Fruit fly (Drosophila melanogaster) whole organism: ENCODE measurements around the gene Syx17.

Source experiments
- CG8478 ChIP-seq: fragments of >200 bp; optimal IDR thresholded peaks from 2 replicates; lab custom pipeline; 2018; ENCODE audit warnings: inconsistent platforms
- Dll ChIP-seq: fragments of >200 bp; optimal IDR thresholded peaks from 2 replicates; lab custom pipeline; 2017
- EcR ChIP-seq, 2 experiments: fragments of >200 bp; optimal IDR thresholded peaks; 2 replicates each; lab custom pipeline; 2017; ENCODE audit warnings: missing biosample characterization in 2 of 2, missing genetic modification characterization in 2 of 2, missing genetic modification reagents in 2 of 2
- pan ChIP-seq: fragments of >200 bp; optimal IDR thresholded peaks from 2 replicates; lab custom pipeline; 2017
- psq ChIP-seq: fragments of >200 bp; optimal IDR thresholded peaks from 2 replicates; lab custom pipeline; 2017
- usp ChIP-seq: fragments of >200 bp; optimal IDR thresholded peaks from 2 replicates; lab custom pipeline; 2017; ENCODE audit warnings: missing biosample characterization, missing genetic modification characterization, mixed read lengths

Syx17 gene

dm6 chr3L:4406653-4407257 is 3.5 kb downstream of the Syx17 start, which contains the start of gene TP53INP:
TSS of gene TP53INP (plus strand) at chr3L:4406943.
- no peak for TF ChIP-seq CG8478
- TF ChIP-seq pan (lab: Kevin White, UChicago) = no peak
- TF ChIP-seq usp (GFP tag; lab: Kevin White, UChicago) = no peak
- no peak for TF ChIP-seq Dll (lab: Kevin White, UChicago)
- TF ChIP-seq EcR (GFP tag; optimal IDR thresholded peaks at IDR 0.05; lab: Kevin White, UChicago) = no peak
- no peak for TF ChIP-seq psq (lab: Kevin White, UChicago)

dm6 chr3L:4407743-4408142 is 4.5 kb downstream of the Syx17 start:
- no peak for TF ChIP-seq psq (lab: Kevin White, UChicago)
- no peak for TF ChIP-seq Dll (lab: Kevin White, UChicago)
- no peak for TF ChIP-seq CG8478
- TF ChIP-seq EcR (GFP tag; optimal IDR thresholded peaks at IDR 0.05; lab: Kevin White, UChicago) = no peak
- no peak for TF ChIP-seq pan (lab: Kevin White, UChicago)
- TF ChIP-seq usp (GFP tag; lab: Kevin White, UChicago) = no peak

DNA sequence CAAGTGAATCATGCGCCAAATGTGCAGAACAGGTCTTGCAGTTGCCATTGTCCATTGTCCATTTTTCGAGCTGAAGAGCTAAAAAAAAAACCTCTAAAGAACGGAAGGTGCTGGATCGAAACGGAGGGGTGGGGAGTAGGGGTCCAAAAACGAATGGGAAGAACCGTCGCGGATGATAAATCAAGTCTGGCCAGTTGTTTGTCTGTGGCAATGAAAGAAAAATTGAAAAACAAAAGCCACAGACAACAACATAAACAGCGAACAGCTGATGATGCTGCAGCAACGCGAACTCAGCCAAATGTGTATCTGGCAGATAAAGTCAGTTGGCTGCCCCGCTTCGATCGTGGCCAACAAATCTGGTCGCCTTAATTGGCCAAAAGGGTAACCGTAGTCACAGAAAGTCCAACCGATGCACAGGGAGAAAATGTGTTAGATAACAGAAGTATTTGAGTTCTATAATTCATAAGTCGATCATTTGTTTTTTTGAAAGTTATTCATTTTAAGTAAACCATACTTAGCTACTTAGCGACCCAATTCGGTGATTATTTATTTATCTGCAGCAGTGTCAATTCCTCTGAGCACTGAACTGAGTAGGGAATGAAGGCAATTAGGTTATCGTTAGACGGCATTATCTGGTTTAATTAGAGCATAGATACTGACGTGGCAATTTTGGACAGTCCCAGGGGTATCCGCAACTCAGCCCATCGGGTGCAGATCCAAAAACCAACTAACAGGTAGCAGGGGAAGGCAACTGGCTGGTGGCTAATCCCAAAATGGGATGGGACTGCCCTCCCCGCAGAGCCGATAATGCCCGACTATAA is 5.2 kb downstream of the Syx17 start:
- no peak for TF ChIP-seq Dll (lab: Kevin White, UChicago)
- no peak for TF ChIP-seq CG8478
- TF ChIP-seq pan (lab: Kevin White, UChicago) = no peak
- no peak for TF ChIP-seq EcR (GFP tag; optimal IDR thresholded peaks at IDR 0.05; lab: Kevin White, UChicago)
- TF ChIP-seq usp (GFP tag; lab: Kevin White, UChicago) = no peak
- TF ChIP-seq psq (lab: Kevin White, UChicago) = no peak

dm6 chr3L:4409134-4409897 is 6.0 kb downstream of the Syx17 start:
- no peak for TF ChIP-seq CG8478
- TF ChIP-seq usp (GFP tag; lab: Kevin White, UChicago) = no peak
- no peak for TF ChIP-seq EcR (GFP tag; optimal IDR thresholded peaks at IDR 0.05; lab: Kevin White, UChicago)
- no peak for TF ChIP-seq pan (lab: Kevin White, UChicago)
- TF ChIP-seq psq (lab: Kevin White, UChicago) = no peak
- no peak for TF ChIP-seq Dll (lab: Kevin White, UChicago)

- TF ChIP-seq psq (lab: Kevin White, UChicago) = no peak
- no peak for TF ChIP-seq CG8478
- no peak for TF ChIP-seq Dll (lab: Kevin White, UChicago)
- TF ChIP-seq usp (GFP tag; lab: Kevin White, UChicago) = no peak
- TF ChIP-seq EcR (GFP tag; optimal IDR thresholded peaks at IDR 0.05; lab: Kevin White, UChicago) = no peak
- TF ChIP-seq pan (lab: Kevin White, UChicago) = no peak
These were observed 6.8 kb downstream of the Syx17 start for dm6 chr3L:4409898-4410629.

dm6 chr3L:4411025-4411873 is 8.0 kb downstream of the Syx17 start:
- TF ChIP-seq psq (lab: Kevin White, UChicago) = no peak
- TF ChIP-seq pan (lab: Kevin White, UChicago) = no peak
- no peak for TF ChIP-seq Dll (lab: Kevin White, UChicago)
- TF ChIP-seq EcR (GFP tag; optimal IDR thresholded peaks at IDR 0.05; lab: Kevin White, UChicago) = no peak
- no peak for TF ChIP-seq usp (GFP tag; lab: Kevin White, UChicago)
- no peak for TF ChIP-seq CG8478

DNA sequence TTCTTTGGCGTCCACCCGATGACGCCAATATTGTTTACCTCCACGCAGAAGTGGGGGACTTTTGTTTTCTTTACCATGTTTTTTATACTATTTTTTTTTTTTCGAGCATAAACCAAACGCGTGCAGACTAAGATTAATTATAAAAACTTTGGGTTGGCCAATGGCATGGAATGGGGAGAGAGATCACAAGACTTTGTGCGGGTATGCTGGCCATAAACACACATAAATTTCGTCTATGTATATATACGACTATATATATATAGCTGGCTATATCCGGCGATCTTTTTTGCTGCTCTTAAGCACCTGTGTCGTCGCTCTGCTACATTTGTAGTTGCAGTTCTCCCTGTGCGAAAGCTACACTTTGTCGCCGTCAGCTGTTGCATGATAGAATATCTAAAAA is 8.7 kb downstream of the Syx17 start:
- no peak for TF ChIP-seq psq (lab: Kevin White, UChicago)
- TF ChIP-seq CG8478 = no peak
- no peak for TF ChIP-seq pan (lab: Kevin White, UChicago)
- TF ChIP-seq usp (GFP tag; lab: Kevin White, UChicago) = no peak
- no peak for TF ChIP-seq EcR (GFP tag; optimal IDR thresholded peaks at IDR 0.05; lab: Kevin White, UChicago)
- TF ChIP-seq Dll (lab: Kevin White, UChicago) = no peak

DNA sequence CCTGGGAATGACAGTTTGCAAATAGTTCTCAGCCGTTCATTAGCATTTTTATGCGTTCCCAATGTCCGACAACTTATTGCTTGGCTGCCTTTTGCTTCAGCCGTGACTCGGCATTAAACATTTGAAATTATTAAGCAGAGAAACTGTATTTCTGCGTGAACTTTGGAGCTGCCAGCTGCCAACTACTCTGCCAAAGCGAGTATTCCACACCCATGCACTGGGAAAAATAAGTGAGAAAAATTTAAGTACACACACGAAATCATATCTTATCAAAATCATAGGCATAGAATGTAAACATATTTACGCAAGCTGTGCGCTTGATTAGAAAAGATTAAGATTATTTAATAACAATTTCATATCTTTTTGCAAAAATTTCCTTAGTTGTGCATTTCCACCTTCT is 9.7 kb downstream of the Syx17 start:
- TF ChIP-seq usp (GFP tag; lab: Kevin White, UChicago) (no peak), EcR (GFP tag; optimal IDR thresholded peaks at IDR 0.05; lab: Kevin White, UChicago) (no peak), pan (lab: Kevin White, UChicago) (no peak), Dll (lab: Kevin White, UChicago) (no peak), CG8478 (no peak), psq (lab: Kevin White, UChicago) (no peak)

dm6 chr3L:4413800-4414446 is 10.6 kb downstream of the Syx17 start:
- TF ChIP-seq pan (lab: Kevin White, UChicago) (no peak), Dll (lab: Kevin White, UChicago) (peak; percentile 61)
